Worm (Caenorhabditis elegans): ENCODE measurements around the gene rnf-5.

rnf-5 gene

ce11 chrIII:4176109-4176596 is 9.5 kb upstream of the rnf-5 start, which contains the start of the genes hrde-1 and C16C10.13 (continued):
- TF ChIP-seq let-526 (GFP tag; IDR thresholded peaks at IDR 0.05), result no peak
- no peak for TF ChIP-seq nfya-2 (GFP tag; IDR thresholded peaks at IDR 0.05)

ce11 chrIII:4175489-4175888 is 8.8 kb upstream of the rnf-5 start:
- TF ChIP-seq hsf-1 (GFP tag; IDR thresholded peaks at IDR 0.05) (peak; percentile 61), dox-1 (GFP tag; IDR thresholded peaks at IDR 0.05) (0 out of 2 replicates have a peak, but pooled peaks have one; percentile 62), cebp-1 (GFP tag; IDR thresholded peaks at IDR 0.05) (no peak), cebp-1 (tag; optimal IDR thresholded peaks at IDR 0.05) (peak; percentile 16), B0336.3 (GFP tag; IDR thresholded peaks at IDR 0.05) (peak; percentile 22; the same call in 1 of the 2 replicates), hmg-20 (GFP tag; IDR thresholded peaks at IDR 0.05) (no peak)

- peak; percentile 41 for TF ChIP-seq lsl-1 (GFP tag; optimal IDR thresholded peaks at IDR 0.05)
- peak; percentile 85 for TF ChIP-seq madf-3 (GFP tag; IDR thresholded peaks at IDR 0.05)
- TF ChIP-seq him-1 (tag; optimal IDR thresholded peaks at IDR 0.05), result peak; percentile 63
- TF ChIP-seq nhr-80 (tag; optimal IDR thresholded peaks at IDR 0.05), result no peak
- TF ChIP-seq attf-6 (GFP tag; IDR thresholded peaks at IDR 0.05), result 0 out of 2 replicates have a peak, but pooled peaks have one; percentile 29
- peak; percentile 61; the same call in 1 of the 2 replicates for TF ChIP-seq cebp-2 (GFP tag; IDR thresholded peaks at IDR 0.05)
- TF ChIP-seq hsf-1 (GFP tag; IDR thresholded peaks at IDR 0.05), result peak; percentile 77
- peak; percentile 32; the same call in 1 of the 2 replicates for TF ChIP-seq ceh-100 (GFP tag; IDR thresholded peaks at IDR 0.05)
- peak; percentile 52 for TF ChIP-seq xnd-1 (tag; optimal IDR thresholded peaks at IDR 0.05)
- no peak; the same call in 1 of the 2 replicates for TF ChIP-seq lin-26 (GFP tag; IDR thresholded peaks at IDR 0.05)
- no peak for TF ChIP-seq let-526 (GFP tag; IDR thresholded peaks at IDR 0.05)
- 0 out of 2 replicates have a peak, but pooled peaks have one; percentile 31 for TF ChIP-seq ztf-25 (GFP tag; IDR thresholded peaks at IDR 0.05)
- TF ChIP-seq pbrm-1 (GFP tag; IDR thresholded peaks at IDR 0.05), result 0 out of 2 replicates have a peak, but pooled peaks have one; percentile 36
- no peak for TF ChIP-seq ztf-22 (GFP tag; optimal IDR thresholded peaks at IDR 0.05)
- TF ChIP-seq tbx-9 (tag; optimal IDR thresholded peaks at IDR 0.05; ENCODE audit: borderline replicate concordance), result no peak
- TF ChIP-seq nhr-90 (tag; optimal IDR thresholded peaks at IDR 0.05), result no peak
- TF ChIP-seq hmg-1.2 (GFP tag; IDR thresholded peaks at IDR 0.05), result peak; percentile 35; the same call in 1 of the 2 replicates
- no peak for TF ChIP-seq bed-2 (GFP tag; IDR thresholded peaks at IDR 0.05)
- peak; percentile 63 for TF ChIP-seq snpc-1.1 (tag; optimal IDR thresholded peaks at IDR 0.05; ENCODE audit: insufficient read depth)
- TF ChIP-seq snpc-4 (GFP tag; optimal IDR thresholded peaks at IDR 0.05), result no peak
- TF ChIP-seq snpc-4 (tag; optimal IDR thresholded peaks at IDR 0.05), result peak in 3 of 4 experiments; percentile 9 to 49 (median 48)
- 0 out of 2 replicates have a peak, but pooled peaks have one; percentile 44 for TF ChIP-seq Y79H2A.3 (GFP tag; conservative IDR thresholded peaks at IDR 0.05)
- TF ChIP-seq athp-1 (tag; optimal IDR thresholded peaks at IDR 0.05), result peak; percentile 88
- peak; percentile 47 for TF ChIP-seq tbp1 (GFP tag; optimal IDR thresholded peaks at IDR 0.05)
- peak; percentile 89 for TF ChIP-seq Y53G8AR.9 (GFP tag; conservative IDR thresholded peaks at IDR 0.05)
- TF ChIP-seq hlh-26 (GFP tag; conservative IDR thresholded peaks at IDR 0.05), result no peak
- peak; percentile 42 for TF ChIP-seq chd-7 (tag; optimal IDR thresholded peaks at IDR 0.05)
- peak; percentile 69 for TF ChIP-seq B0336.3 (GFP tag; IDR thresholded peaks at IDR 0.05)
- TF ChIP-seq T26A5.8 (tag; optimal IDR thresholded peaks at IDR 0.05), result peak; percentile 15
- TF ChIP-seq egrh-3 (GFP tag; IDR thresholded peaks at IDR 0.05), result no peak
- no peak for TF ChIP-seq mel-28 (tag; optimal IDR thresholded peaks at IDR 0.05; ENCODE audit: borderline replicate concordance)
- TF ChIP-seq nfya-2 (GFP tag; IDR thresholded peaks at IDR 0.05), result peak; percentile 83; the same call in 1 of the 2 replicates
- peak; percentile 3; the same call in 1 of the 2 replicates for TF ChIP-seq dox-1 (GFP tag; IDR thresholded peaks at IDR 0.05)
- TF ChIP-seq dpl-1 (GFP tag; optimal IDR thresholded peaks at IDR 0.05), result no peak
- TF ChIP-seq K11D2.4 (GFP tag; IDR thresholded peaks at IDR 0.05), result no peak
- TF ChIP-seq die-1 (tag; optimal IDR thresholded peaks at IDR 0.05), result peak; percentile 54
- no peak for TF ChIP-seq attf-3 (GFP tag; conservative IDR thresholded peaks at IDR 0.05)
- TF ChIP-seq egl-44 (GFP tag; IDR thresholded peaks at IDR 0.05), result no peak
- TF ChIP-seq Y95B8A.8 (GFP tag; IDR thresholded peaks at IDR 0.05), result 0 out of 2 replicates have a peak, but pooled peaks have one; percentile 15
- TF ChIP-seq mcd-1 (GFP tag; IDR thresholded peaks at IDR 0.05), result no peak
- TF ChIP-seq aptf-3 (GFP tag; IDR thresholded peaks at IDR 0.05), result peak; percentile 76; the same call in 1 of the 2 replicates
Observed at ce11 chrIII:4172210-4172609, 5.6 kb upstream of the rnf-5 start.

Data from whole organism, young adult.